Fruit fly (Drosophila melanogaster) whole organism, embryonic: ENCODE results near the gene CG32102.

Experiments
- Ada2b ChIP-seq: fragments of 200-800 bp; sonication (Bioruptor generic); IDR thresholded peaks from 2 replicates; pipeline ENCODE4 v1.3.6; 2022; ENCODE audit warnings: missing biosample characterization, missing genetic modification characterization
- B-H1 ChIP-seq: fragments of 200-800 bp; sonication (Bioruptor generic); IDR thresholded peaks from 3 replicates; pipeline ENCODE4 v1.3.6; 2022; ENCODE audit warnings: missing biosample characterization, missing genetic modification characterization
- Bdp1 ChIP-seq: fragments of 200-800 bp; sonication (Bioruptor generic); optimal IDR thresholded peaks from 3 replicates; lab custom pipeline; 2016; ENCODE audit warnings: missing biosample characterization, missing genetic modification characterization
- Bgb ChIP-seq: fragments of 200-800 bp; sonication (Bioruptor generic); IDR thresholded peaks from 2 replicates; pipeline ENCODE4 v1.3.6; 2022; ENCODE audit warnings: missing biosample characterization, missing genetic modification characterization; ENCODE audit not compliant: partially characterized antibody
- CG11695 ChIP-seq: fragments of 200-800 bp; sonication (Bioruptor generic); IDR thresholded peaks from 3 replicates; pipeline ENCODE4 v1.3.6; 2022; ENCODE audit warnings: missing biosample characterization, missing genetic modification characterization
- CG12219 ChIP-seq: fragments of 200-800 bp; sonication (Bioruptor generic); optimal IDR thresholded peaks from 3 replicates; lab custom pipeline; 2018; ENCODE audit warnings: missing biosample characterization, mild to moderate bottlenecking, missing genetic modification characterization
- CG12659 ChIP-seq: fragments of 200-800 bp; sonication (Bioruptor generic); optimal IDR thresholded peaks from 3 replicates; lab custom pipeline; 2017; ENCODE audit warnings: mild to moderate bottlenecking, missing biosample characterization, missing genetic modification reagents, missing genetic modification characterization
- CG14860 ChIP-seq: fragments of 200-800 bp; sonication (Bioruptor generic); IDR thresholded peaks from 3 replicates; pipeline ENCODE4 v1.3.6; 2022; ENCODE audit warnings: missing biosample characterization, missing genetic modification characterization; ENCODE audit not compliant: partially characterized antibody
- CG1529 ChIP-seq: fragments of 200-800 bp; sonication (Bioruptor generic); optimal IDR thresholded peaks from 3 replicates; lab custom pipeline; 2018; ENCODE audit warnings: missing biosample characterization, missing genetic modification characterization
- CG17568 ChIP-seq: fragments of 200-800 bp; sonication (Bioruptor generic); optimal IDR thresholded peaks from 2 replicates; lab custom pipeline; 2018; ENCODE audit warnings: missing biosample characterization, mild to moderate bottlenecking, missing genetic modification characterization, moderate library complexity
- CG18476 ChIP-seq: fragments of 200-800 bp; sonication (Bioruptor generic); optimal IDR thresholded peaks from 2 replicates; lab custom pipeline; 2016; ENCODE audit warnings: missing biosample characterization, mild to moderate bottlenecking, missing genetic modification characterization
- CG30431 ChIP-seq: fragments of 200-800 bp; sonication (Bioruptor generic); optimal IDR thresholded peaks from 2 replicates; lab custom pipeline; 2017; ENCODE audit warnings: missing biosample characterization, missing genetic modification characterization
- CG4282 ChIP-seq: fragments of 200-800 bp; sonication (Bioruptor generic); optimal IDR thresholded peaks from 2 replicates; lab custom pipeline; 2016; ENCODE audit warnings: missing biosample characterization, missing genetic modification characterization
- CG5245 ChIP-seq: fragments of 200-800 bp; sonication (Bioruptor generic); optimal IDR thresholded peaks from 3 replicates; lab custom pipeline; 2016; ENCODE audit warnings: missing biosample characterization, missing genetic modification characterization
- CG5953 ChIP-seq: fragments of 200-800 bp; sonication (Bioruptor generic); IDR thresholded peaks from 2 replicates; pipeline ENCODE4 v1.3.6; 2022; ENCODE audit warnings: missing biosample characterization, missing genetic modification characterization
- CG6765 ChIP-seq: fragments of 200-800 bp; sonication (Bioruptor generic); optimal IDR thresholded peaks from 3 replicates; lab custom pipeline; 2017; ENCODE audit warnings: missing biosample characterization, mild to moderate bottlenecking, missing genetic modification characterization
- CG7786 ChIP-seq: fragments of 200-800 bp; sonication (Bioruptor generic); optimal IDR thresholded peaks from 2 replicates; lab custom pipeline; 2016; ENCODE audit warnings: missing biosample characterization, missing genetic modification characterization
- CG8281 ChIP-seq: fragments of 200-800 bp; sonication (Bioruptor generic); optimal IDR thresholded peaks from 2 replicates; lab custom pipeline; 2018; ENCODE audit warnings: missing biosample characterization, mild to moderate bottlenecking, missing genetic modification characterization, moderate library complexity
- CG8359 ChIP-seq: fragments of 200-800 bp; sonication (Bioruptor generic); optimal IDR thresholded peaks from 2 replicates; lab custom pipeline; 2017; ENCODE audit warnings: missing biosample characterization, mild to moderate bottlenecking, missing genetic modification characterization, borderline replicate concordance
- CG8924 ChIP-seq: fragments of 200-800 bp; optimal IDR thresholded peaks from 3 replicates; lab custom pipeline; 2019; ENCODE audit warnings: missing biosample characterization, mild to moderate bottlenecking, missing genetic modification characterization, moderate library complexity
- CG9727 ChIP-seq: fragments of 200-800 bp; sonication (Bioruptor generic); optimal IDR thresholded peaks from 3 replicates; lab custom pipeline; 2017; ENCODE audit warnings: missing biosample characterization, mild to moderate bottlenecking, missing genetic modification characterization
- D19B ChIP-seq: fragments of 200-800 bp; sonication (Bioruptor generic); optimal IDR thresholded peaks from 2 replicates; lab custom pipeline; 2017; ENCODE audit warnings: missing biosample characterization, mild to moderate bottlenecking, missing genetic modification characterization
- Dfd ChIP-seq, 2 experiments: fragments of >200 bp; optimal IDR thresholded peaks; 2 replicates each; lab custom pipeline; 2017; ENCODE audit warnings: missing biosample characterization in 2 of 2, missing genetic modification characterization in 2 of 2
- Doc3 ChIP-seq: fragments of 200-800 bp; sonication (Bioruptor generic); IDR thresholded peaks from 3 replicates; pipeline ENCODE4 v1.3.6; 2022; ENCODE audit warnings: missing biosample characterization, missing genetic modification characterization; ENCODE audit not compliant: partially characterized antibody
- GATAe ChIP-seq: fragments of 200-800 bp; sonication (Bioruptor generic); conservative IDR thresholded peaks from 2 replicates; pipeline ENCODE4 v1.3.6; 2022; ENCODE audit warnings: missing biosample characterization, missing genetic modification characterization
- Hr39 ChIP-seq: fragments of >200 bp; optimal IDR thresholded peaks from 2 replicates; lab custom pipeline; 2017
- Max ChIP-seq: fragments of 200-800 bp; sonication (Bioruptor generic); optimal IDR thresholded peaks from 2 replicates; lab custom pipeline; 2016; ENCODE audit warnings: missing biosample characterization, mild to moderate bottlenecking, missing genetic modification characterization
- Nf-YA ChIP-seq: fragments of 200-800 bp; sonication (Bioruptor generic); IDR thresholded peaks from 2 replicates; pipeline ENCODE4 v1.3.6; 2022; ENCODE audit warnings: missing biosample characterization, missing genetic modification characterization
- Pdp1 ChIP-seq, 2 experiments: fragments of 200-800 bp; sonication (Bioruptor generic); optimal IDR thresholded peaks; 3 replicates each; lab custom pipeline; 2016; ENCODE audit warnings: missing biosample characterization in 2 of 2, missing genetic modification characterization in 2 of 2, mild to moderate bottlenecking in 1 of 2, moderate library complexity in 1 of 2
- Poxn ChIP-seq: fragments of 200-800 bp; sonication (Bioruptor generic); IDR thresholded peaks from 2 replicates; pipeline ENCODE4 v1.3.6; 2022; ENCODE audit warnings: missing biosample characterization, missing genetic modification characterization
- Ptx1 ChIP-seq: fragments of 200-800 bp; sonication (Bioruptor generic); IDR thresholded peaks from 2 replicates; pipeline ENCODE4 v1.3.6; 2022; ENCODE audit warnings: missing biosample characterization, missing genetic modification characterization
- Sin3A ChIP-seq: fragments of >200 bp; optimal IDR thresholded peaks from 2 replicates; lab custom pipeline; 2018
- Tbp ChIP-seq: fragments of >200 bp; optimal IDR thresholded peaks from 2 replicates; lab custom pipeline; 2018; ENCODE audit warnings: missing biosample characterization, missing genetic modification characterization
- ato ChIP-seq: fragments of 200-800 bp; sonication (Bioruptor generic); IDR thresholded peaks from 2 replicates; pipeline ENCODE4 v1.3.6; 2022; ENCODE audit warnings: missing biosample characterization, missing genetic modification characterization; ENCODE audit not compliant: partially characterized antibody
- bowl ChIP-seq: fragments of 200-800 bp; sonication (Bioruptor generic); IDR thresholded peaks from 2 replicates; pipeline ENCODE4 v1.3.6; 2022; ENCODE audit warnings: missing biosample characterization, missing genetic modification characterization
- br ChIP-seq: fragments of >200 bp; optimal IDR thresholded peaks from 2 replicates; lab custom pipeline; 2017
- crp ChIP-seq, 2 experiments: fragments of 200-800 bp; sonication (Bioruptor generic); optimal IDR thresholded peaks; 2 replicates in 1 of 2; 3 replicates in 1 of 2; lab custom pipeline; 2017; ENCODE audit warnings: missing biosample characterization in 2 of 2, missing genetic modification characterization in 2 of 2, mild to moderate bottlenecking in 1 of 2, moderate library complexity in 1 of 2
- dysf ChIP-seq: fragments of 200-800 bp; sonication (Bioruptor generic); IDR thresholded peaks from 3 replicates; pipeline ENCODE4 v1.3.6; 2022; ENCODE audit warnings: missing biosample characterization, missing genetic modification characterization
- exex ChIP-seq: fragments of 200-800 bp; sonication (Bioruptor generic); optimal IDR thresholded peaks from 4 replicates; lab custom pipeline; 2018; ENCODE audit warnings: missing biosample characterization, mild to moderate bottlenecking, missing genetic modification characterization, moderate library complexity
- grau ChIP-seq: fragments of 200-800 bp; optimal IDR thresholded peaks from 3 replicates; lab custom pipeline; 2019; ENCODE audit warnings: missing biosample characterization, mild to moderate bottlenecking, missing genetic modification characterization, moderate library complexity
- jigr1 ChIP-seq: fragments of 200-800 bp; sonication (Bioruptor generic); IDR thresholded peaks from 3 replicates; pipeline ENCODE4 v1.3.6; 2022; ENCODE audit warnings: missing biosample characterization, missing genetic modification characterization
- ken ChIP-seq: fragments of 200-800 bp; sonication (Bioruptor generic); IDR thresholded peaks from 3 replicates; pipeline ENCODE4 v1.3.6; 2022; ENCODE audit warnings: missing biosample characterization, missing genetic modification characterization
- klu ChIP-seq: fragments of 200-800 bp; sonication (Bioruptor generic); IDR thresholded peaks from 2 replicates; pipeline ENCODE4 v1.3.6; 2022; ENCODE audit warnings: missing biosample characterization, missing genetic modification characterization
- pho ChIP-seq: fragments of 200-800 bp; sonication (Bioruptor generic); optimal IDR thresholded peaks from 2 replicates; lab custom pipeline; 2016; ENCODE audit warnings: missing biosample characterization, missing genetic modification characterization
- phol ChIP-seq: fragments of 200-800 bp; sonication (Bioruptor generic); optimal IDR thresholded peaks from 3 replicates; lab custom pipeline; 2018; ENCODE audit warnings: missing biosample characterization, mild to moderate bottlenecking, missing genetic modification characterization, moderate library complexity
- pita ChIP-seq: fragments of 200-800 bp; sonication (Bioruptor generic); optimal IDR thresholded peaks from 2 replicates; lab custom pipeline; 2017; ENCODE audit warnings: missing biosample characterization, mild to moderate bottlenecking, missing genetic modification characterization
- prd ChIP-seq, 3 experiments: fragments of >200 bp in 2 of 3; fragments of 200-800 bp in 1 of 3; sonication (Bioruptor generic) in 1 of 3; optimal IDR thresholded peaks in 2 of 3; IDR thresholded peaks in 1 of 3; 2 replicates in 2 of 3; 3 replicates in 1 of 3; pipeline versions ENCODE4 v1.3.6 to Lab custom; 2017 to 2022; ENCODE audit warnings: missing biosample characterization in 1 of 3, missing genetic modification characterization in 1 of 3
- rib ChIP-seq: fragments of 200-800 bp; sonication (Bioruptor generic); IDR thresholded peaks from 2 replicates; pipeline ENCODE4 v1.3.6; 2022; ENCODE audit warnings: missing biosample characterization, missing genetic modification characterization
- sens ChIP-seq: fragments of 200-800 bp; sonication (Bioruptor generic); peaks from one replicate; lab custom pipeline; 2016; ENCODE audit warnings: missing biosample characterization, missing genetic modification characterization
- slp2 ChIP-seq: fragments of 200-800 bp; sonication (Bioruptor generic); optimal IDR thresholded peaks from 2 replicates; lab custom pipeline; 2016; ENCODE audit warnings: missing biosample characterization, missing genetic modification characterization
- ssp ChIP-seq: fragments of 200-800 bp; sonication (Bioruptor generic); IDR thresholded peaks from 2 replicates; pipeline ENCODE4 v1.3.6; 2022; ENCODE audit warnings: missing biosample characterization, missing genetic modification characterization
- unpg ChIP-seq: fragments of 200-800 bp; sonication (Bioruptor generic); optimal IDR thresholded peaks from 3 replicates; lab custom pipeline; 2018; ENCODE audit warnings: missing biosample characterization, mild to moderate bottlenecking, missing genetic modification characterization, moderate library complexity

CG32102 gene

DNA sequence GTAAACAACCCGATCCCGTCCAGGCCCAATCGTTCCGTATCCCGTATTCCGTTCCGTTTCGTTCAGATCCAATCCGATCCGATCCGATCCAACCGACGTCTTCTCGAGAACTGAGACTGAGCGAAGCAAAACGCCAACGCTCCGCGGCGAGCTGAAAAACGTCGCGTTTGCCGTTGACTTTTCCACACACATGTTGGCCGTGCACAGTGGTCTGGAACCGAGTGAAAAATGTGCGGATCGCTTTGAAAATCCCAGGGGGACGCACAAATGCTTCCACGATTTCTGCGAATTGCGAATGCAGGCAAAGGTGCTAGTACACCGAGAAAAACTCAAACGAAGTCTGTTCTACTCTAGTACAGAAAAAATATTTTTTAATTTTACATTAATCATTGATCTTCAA lies 15.4 kb upstream of the CG32102 start, which contains the start of gene CG10663 (continued):
- TF ChIP-seq Pdp1 (GFP tag; optimal IDR thresholded peaks at IDR 0.05; lab: Kevin White, UChicago) (no peak), CG8359 (GFP tag; lab: Kevin White, UChicago) (no peak), CG8281 (tag; lab: Kevin White, UChicago) (no peak), Ada2b (GFP tag; lab: Robert Waterston, UW) (peak; percentile 28), Ptx1 (GFP tag; lab: Robert Waterston, UW) (no peak), CG6765 (GFP tag; lab: Kevin White, UChicago) (no peak), CG12219 (GFP tag; lab: Kevin White, UChicago) (no peak), Sin3A (lab: Kevin White, UChicago) (no peak), klu (GFP tag; lab: Robert Waterston, UW) (no peak), exex (tag; lab: Kevin White, UChicago) (no peak), Hr39 (lab: Kevin White, UChicago) (no peak), CG11695 (GFP tag; lab: Robert Waterston, UW) (peak; percentile 43; the same call in 1 of the 3 replicates), CG1529 (GFP tag; lab: Kevin White, UChicago) (no peak), pho (GFP tag; lab: Kevin White, UChicago) (no peak), Bgb (peak; percentile 41; the same call in 1 of the 2 replicates), dysf (GFP tag; lab: Robert Waterston, UW) (no peak), Bdp1 (GFP tag; lab: Kevin White, UChicago) (no peak), jigr1 (GFP tag; lab: Robert Waterston, UW) (no peak), ato (peak; percentile 45), CG9727 (GFP tag; lab: Kevin White, UChicago) (no peak), br (lab: Kevin White, UChicago) (no peak), ken (GFP tag; lab: Robert Waterston, UW) (no peak), CG14860 (GFP tag; lab: Robert Waterston, UW) (peak; percentile 45; the same call in 2 of the 3 replicates), Nf-YA (GFP tag; lab: Robert Waterston, UW) (no peak), CG5953 (no peak), pita (GFP tag; lab: Kevin White, UChicago) (no peak), Poxn (no peak), Dfd (GFP tag; optimal IDR thresholded peaks at IDR 0.05; lab: Kevin White, UChicago) (no peak), CG18476 (GFP tag; lab: Kevin White, UChicago) (no peak), B-H1 (GFP tag; lab: Robert Waterston, UW) (peak; percentile 17; the same call in 1 of the 3 replicates), ssp (GFP tag; lab: Robert Waterston, UW) (no peak), CG7786 (GFP tag; lab: Kevin White, UChicago) (no peak), unpg (GFP tag; lab: Kevin White, UChicago) (peak; percentile 18), CG12659 (GFP tag; lab: Kevin White, UChicago) (no peak), CG8924 (tag; lab: Kevin White, UChicago) (no peak), phol (tag; lab: Kevin White, UChicago) (no peak), grau (tag; lab: Kevin White, UChicago) (no peak), CG5245 (GFP tag; lab: Kevin White, UChicago) (no peak), slp2 (GFP tag; lab: Kevin White, UChicago) (no peak), rib (no peak), CG4282 (GFP tag; lab: Kevin White, UChicago) (peak; percentile 83), sens (peak; percentile 80), Max (GFP tag; lab: Kevin White, UChicago) (peak; percentile 10), CG30431 (GFP tag; lab: Kevin White, UChicago) (no peak), Doc3 (GFP tag; lab: Robert Waterston, UW) (0 out of 3 replicates have a peak, but pooled peaks have one; percentile 33), GATAe (no peak), D19B (no peak), Tbp (GFP tag; lab: Kevin White, UChicago) (no peak), CG17568 (GFP tag; lab: Kevin White, UChicago) (no peak), crp (GFP tag; optimal IDR thresholded peaks at IDR 0.05; lab: Kevin White, UChicago) (no peak), bowl (GFP tag; lab: Robert Waterston, UW) (no peak), prd (optimal IDR thresholded peaks at IDR 0.05; lab: Kevin White, UChicago) (no peak), prd (GFP tag; IDR thresholded peaks at IDR 0.05; lab: Robert Waterston, UW) (0 out of 3 replicates have a peak, but pooled peaks have one; percentile 37)
